Fruit fly (Drosophila melanogaster): ENCODE measurements around the gene ZIPIC.

Gene ZIPIC

DNA sequence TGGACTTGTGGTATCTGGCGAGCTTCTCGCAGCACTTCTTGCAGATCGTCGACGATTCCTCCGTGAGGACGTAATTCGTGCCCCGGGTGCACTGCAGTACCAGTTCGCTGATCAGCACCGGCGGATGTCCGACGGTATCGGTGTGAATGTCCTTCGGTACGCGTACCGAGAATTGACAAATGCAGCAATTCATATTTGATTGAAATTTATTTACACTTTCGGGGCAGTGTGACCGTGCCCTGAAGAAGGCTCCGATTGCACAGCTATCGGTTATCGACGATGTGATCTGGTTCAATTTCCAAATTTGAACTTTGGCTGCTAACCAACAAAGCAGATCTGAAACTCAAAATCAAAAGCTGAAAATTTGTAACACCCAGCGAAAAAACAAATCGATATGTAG is at the start of gene ZIPIC:
ZIPIC (minus strand) TSS at position 262 of the 400 bp plus-strand sequence.
- TF ChIP-seq insv (optimal IDR thresholded peaks at IDR 0.05) (no peak), psq (optimal IDR thresholded peaks at IDR 0.05) (no peak), Myc (optimal IDR thresholded peaks at IDR 0.05) (no peak), ttk (optimal IDR thresholded peaks at IDR 0.05) (no peak), Sin3A (optimal IDR thresholded peaks at IDR 0.05) (no peak), h (optimal IDR thresholded peaks at IDR 0.05) (no peak)

DNA sequence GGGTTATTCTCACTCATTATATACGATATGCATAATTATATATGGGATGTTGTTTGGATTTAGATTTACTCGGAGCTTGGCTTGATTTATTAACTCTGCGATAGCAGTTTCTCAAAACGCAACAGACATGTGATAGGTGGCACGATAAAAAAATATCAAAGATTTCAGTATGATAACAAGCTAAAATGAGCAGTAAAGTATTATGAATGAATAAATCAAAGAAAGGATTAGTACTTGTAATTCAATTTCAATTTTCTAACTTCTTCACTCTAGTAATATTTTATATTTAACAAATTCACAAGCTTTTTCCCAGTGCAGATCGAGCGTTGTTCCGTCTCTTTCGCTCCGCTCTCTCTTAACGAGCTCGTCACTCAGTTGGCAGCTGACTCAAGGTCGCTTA is 47.5 kb upstream of the ZIPIC start:
- TF ChIP-seq ttk (optimal IDR thresholded peaks at IDR 0.05), result no peak
- no peak for TF ChIP-seq Sin3A (optimal IDR thresholded peaks at IDR 0.05)
- no peak for TF ChIP-seq Myc (optimal IDR thresholded peaks at IDR 0.05)
- no peak for TF ChIP-seq psq (optimal IDR thresholded peaks at IDR 0.05)
- no peak for TF ChIP-seq insv (optimal IDR thresholded peaks at IDR 0.05)

DNA sequence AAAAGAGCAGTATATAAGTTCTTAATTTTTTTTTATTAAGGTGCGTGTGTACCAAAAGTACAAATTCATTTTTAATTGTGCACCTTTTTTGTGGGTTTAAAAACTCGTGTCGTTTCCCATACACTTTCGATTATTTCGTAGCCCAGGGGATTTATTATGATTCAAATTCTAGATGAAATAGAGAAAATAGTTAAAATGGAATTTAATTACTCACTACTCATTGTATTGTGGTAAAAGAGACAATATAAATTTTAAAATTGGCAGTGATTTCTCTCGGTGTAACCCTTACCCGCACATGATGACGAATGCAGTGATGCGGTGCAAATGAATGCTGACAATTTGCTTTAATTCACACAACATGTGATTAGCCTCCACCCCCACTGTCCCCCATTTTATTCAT is 46.5 kb upstream of the ZIPIC start:
- TF ChIP-seq Myc (optimal IDR thresholded peaks at IDR 0.05) (no peak), h (optimal IDR thresholded peaks at IDR 0.05) (no peak), ttk (optimal IDR thresholded peaks at IDR 0.05) (no peak), psq (optimal IDR thresholded peaks at IDR 0.05) (no peak), Sin3A (optimal IDR thresholded peaks at IDR 0.05) (no peak), insv (optimal IDR thresholded peaks at IDR 0.05) (no peak)

DNA sequence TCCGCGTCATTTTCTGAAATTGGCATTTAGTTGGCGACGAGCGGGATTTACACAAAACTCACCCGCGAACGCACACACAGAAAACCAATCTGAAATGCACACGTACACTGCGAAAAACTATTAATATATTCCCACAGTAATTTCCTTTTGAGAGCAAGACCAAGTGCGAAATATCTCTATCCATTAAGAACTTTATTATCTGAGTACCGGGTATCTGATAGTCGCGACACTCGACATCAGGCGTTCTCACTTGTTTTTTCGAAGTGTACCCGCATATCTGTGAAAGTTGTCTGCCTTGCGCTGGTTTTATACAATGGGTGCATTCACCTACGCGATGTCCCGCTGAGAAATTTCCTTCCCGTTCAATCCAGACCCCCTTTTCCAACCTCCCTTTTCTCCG is 39.4 kb upstream of the ZIPIC start:
- TF ChIP-seq psq (optimal IDR thresholded peaks at IDR 0.05) (no peak), insv (optimal IDR thresholded peaks at IDR 0.05) (no peak), Sin3A (optimal IDR thresholded peaks at IDR 0.05) (no peak), ttk (optimal IDR thresholded peaks at IDR 0.05) (no peak), Myc (optimal IDR thresholded peaks at IDR 0.05) (no peak), h (optimal IDR thresholded peaks at IDR 0.05) (no peak)

DNA sequence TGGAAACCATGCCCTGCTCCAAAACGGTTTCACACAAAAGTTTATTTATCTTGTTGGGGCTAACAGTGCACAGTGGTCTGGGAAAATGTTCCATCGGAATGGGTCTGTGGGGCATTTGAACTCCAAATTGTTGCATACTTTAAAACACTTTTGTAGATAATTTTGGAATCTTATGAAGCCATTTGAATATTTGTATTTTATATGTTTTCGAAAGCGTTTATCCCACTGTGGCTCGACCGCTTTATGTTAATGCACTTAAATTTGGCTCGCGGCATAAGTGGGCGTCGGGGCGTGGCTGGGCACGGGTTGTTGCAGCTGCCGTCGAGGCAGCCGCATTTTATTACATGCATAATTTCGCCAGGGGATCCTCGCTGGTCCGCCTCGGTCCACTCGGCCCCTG is 35.2 kb upstream of the ZIPIC start:
- TF ChIP-seq Myc (optimal IDR thresholded peaks at IDR 0.05) (no peak), psq (optimal IDR thresholded peaks at IDR 0.05) (no peak), h (optimal IDR thresholded peaks at IDR 0.05) (no peak), ttk (optimal IDR thresholded peaks at IDR 0.05) (no peak), Sin3A (optimal IDR thresholded peaks at IDR 0.05) (no peak), insv (optimal IDR thresholded peaks at IDR 0.05) (no peak)

DNA sequence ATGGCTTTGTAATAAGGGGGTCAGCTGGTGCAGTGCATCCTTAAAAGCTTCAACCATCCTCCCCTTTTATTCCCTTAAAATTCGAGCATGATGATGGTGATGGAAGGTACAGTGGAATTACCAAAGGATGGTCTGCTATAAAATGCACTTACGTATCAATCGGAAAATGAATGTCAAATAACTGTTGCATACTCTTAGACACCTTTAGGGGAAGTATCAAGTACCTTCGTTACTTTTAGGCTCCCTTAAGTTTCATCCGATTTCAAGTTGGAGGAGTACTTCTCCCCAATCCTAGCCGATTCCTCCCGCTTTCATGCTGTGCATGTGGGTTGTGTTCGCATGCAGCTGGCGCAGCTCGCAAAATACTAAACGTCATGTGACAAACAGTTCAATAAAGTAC is 33.5 kb upstream of the ZIPIC start:
- TF ChIP-seq h (optimal IDR thresholded peaks at IDR 0.05) (no peak), psq (optimal IDR thresholded peaks at IDR 0.05) (no peak), insv (optimal IDR thresholded peaks at IDR 0.05) (no peak), Sin3A (optimal IDR thresholded peaks at IDR 0.05) (no peak), Myc (optimal IDR thresholded peaks at IDR 0.05) (no peak), ttk (optimal IDR thresholded peaks at IDR 0.05) (no peak)

DNA sequence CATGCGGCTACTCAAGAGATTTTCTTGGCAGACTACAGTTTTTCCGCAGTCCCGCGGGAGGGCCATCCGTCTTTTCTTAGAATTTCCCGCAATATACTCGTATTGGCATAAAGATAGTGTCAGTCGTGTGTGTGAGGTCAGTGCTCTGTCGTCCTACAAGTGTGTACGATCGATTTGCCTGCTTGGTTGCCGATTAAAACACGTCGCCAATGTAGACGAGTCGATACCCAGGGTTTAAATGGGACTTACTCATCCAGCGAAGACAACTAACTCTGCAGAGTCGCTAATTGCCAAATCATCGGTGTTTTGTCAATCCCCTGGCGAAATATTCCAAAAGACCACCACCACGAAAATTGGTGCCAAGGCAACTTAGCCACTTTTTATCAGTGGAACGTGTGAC is 29.3 kb upstream of the ZIPIC start:
- no peak for TF ChIP-seq Myc (optimal IDR thresholded peaks at IDR 0.05)
- TF ChIP-seq Sin3A (optimal IDR thresholded peaks at IDR 0.05), result no peak
- no peak for TF ChIP-seq psq (optimal IDR thresholded peaks at IDR 0.05)
- TF ChIP-seq ttk (optimal IDR thresholded peaks at IDR 0.05), result no peak
- TF ChIP-seq h (optimal IDR thresholded peaks at IDR 0.05), result no peak
- no peak for TF ChIP-seq insv (optimal IDR thresholded peaks at IDR 0.05)

DNA sequence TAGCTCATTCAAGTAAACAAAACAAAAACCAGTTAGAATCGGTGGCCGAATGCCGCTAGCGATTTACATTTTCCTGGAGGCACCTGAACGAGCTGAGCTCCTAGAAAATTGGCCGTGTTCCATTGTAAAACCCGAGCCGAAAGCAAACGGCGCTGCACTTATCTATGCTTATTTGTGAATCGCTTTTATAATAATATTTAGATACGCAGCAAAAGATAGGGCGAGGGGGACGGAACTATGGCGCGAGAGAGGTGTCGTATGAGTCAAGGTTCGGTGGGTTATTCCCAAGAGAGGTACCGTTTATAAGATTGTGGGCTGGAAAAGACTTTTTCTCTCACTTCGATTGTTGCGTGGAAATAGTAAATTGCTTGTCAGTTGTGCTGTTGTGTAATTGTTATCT is 27.0 kb upstream of the ZIPIC start:
- TF ChIP-seq ttk (optimal IDR thresholded peaks at IDR 0.05) (no peak), insv (optimal IDR thresholded peaks at IDR 0.05) (no peak), psq (optimal IDR thresholded peaks at IDR 0.05) (no peak), Sin3A (optimal IDR thresholded peaks at IDR 0.05) (no peak), Myc (optimal IDR thresholded peaks at IDR 0.05) (no peak), h (optimal IDR thresholded peaks at IDR 0.05) (no peak)

DNA sequence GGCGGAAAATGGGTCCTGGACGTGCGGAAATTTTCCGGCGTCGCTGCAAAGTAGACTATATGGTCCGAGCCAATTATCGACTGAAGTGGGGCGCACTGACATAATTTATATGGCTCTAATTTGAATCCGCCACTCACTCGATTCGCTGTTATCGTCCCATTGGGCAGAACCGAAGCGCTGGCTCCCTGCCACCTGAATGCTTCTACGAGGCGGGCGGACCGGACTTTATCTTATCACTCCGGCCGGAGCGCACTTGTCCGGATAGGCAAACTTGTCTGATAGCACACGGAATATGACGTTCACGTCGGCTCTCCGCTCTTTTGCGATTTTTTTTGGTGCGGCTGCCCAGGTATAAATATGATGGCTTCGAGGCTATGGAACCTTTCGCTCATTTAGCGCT is 25.9 kb upstream of the ZIPIC start:
- no peak for TF ChIP-seq insv (optimal IDR thresholded peaks at IDR 0.05)
- TF ChIP-seq psq (optimal IDR thresholded peaks at IDR 0.05), result no peak

DNA sequence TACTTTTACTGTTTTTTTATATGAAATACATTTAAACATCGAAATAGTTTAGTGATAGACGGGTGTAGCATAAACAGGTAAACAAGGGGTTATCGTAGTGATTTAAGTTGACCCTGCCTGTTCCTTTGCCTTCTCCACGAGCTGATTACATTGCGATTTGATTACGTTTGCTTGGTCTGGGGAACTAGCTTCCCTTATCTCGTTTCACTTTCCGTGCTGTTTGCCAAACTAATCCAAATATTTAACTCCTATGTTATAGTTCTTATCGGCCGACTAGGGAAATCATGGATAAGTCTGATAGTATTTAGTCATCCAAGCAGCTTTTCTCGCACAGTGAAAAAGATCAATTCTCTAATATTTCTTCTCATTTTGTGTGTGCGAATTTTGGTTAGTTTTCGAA is 25.3 kb upstream of the ZIPIC start:
- TF ChIP-seq psq (optimal IDR thresholded peaks at IDR 0.05) (no peak), Sin3A (optimal IDR thresholded peaks at IDR 0.05) (no peak), Myc (optimal IDR thresholded peaks at IDR 0.05) (no peak), h (optimal IDR thresholded peaks at IDR 0.05) (no peak), ttk (optimal IDR thresholded peaks at IDR 0.05) (no peak)

DNA sequence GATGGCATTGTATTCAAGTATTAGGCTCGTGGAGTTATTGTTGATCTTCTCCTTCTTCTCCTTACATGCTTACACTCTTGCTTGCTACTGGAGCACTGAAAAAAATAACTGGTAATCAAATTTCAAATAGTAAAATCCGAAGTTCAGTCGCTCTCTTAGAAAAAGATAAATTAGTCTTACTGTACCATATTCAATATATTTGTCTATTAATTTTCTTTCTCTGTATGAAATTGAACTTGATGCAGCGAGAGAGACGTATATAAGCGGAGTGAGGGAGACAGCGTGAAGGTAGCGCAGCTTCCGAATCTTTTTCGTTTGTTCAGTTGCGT is 24.4 kb upstream of the ZIPIC start:
- no peak for TF ChIP-seq Sin3A (optimal IDR thresholded peaks at IDR 0.05)
- TF ChIP-seq psq (optimal IDR thresholded peaks at IDR 0.05), result no peak
- no peak for TF ChIP-seq ttk (optimal IDR thresholded peaks at IDR 0.05)
- TF ChIP-seq Myc (optimal IDR thresholded peaks at IDR 0.05), result no peak
- no peak for TF ChIP-seq h (optimal IDR thresholded peaks at IDR 0.05)
- no peak for TF ChIP-seq insv (optimal IDR thresholded peaks at IDR 0.05)

DNA sequence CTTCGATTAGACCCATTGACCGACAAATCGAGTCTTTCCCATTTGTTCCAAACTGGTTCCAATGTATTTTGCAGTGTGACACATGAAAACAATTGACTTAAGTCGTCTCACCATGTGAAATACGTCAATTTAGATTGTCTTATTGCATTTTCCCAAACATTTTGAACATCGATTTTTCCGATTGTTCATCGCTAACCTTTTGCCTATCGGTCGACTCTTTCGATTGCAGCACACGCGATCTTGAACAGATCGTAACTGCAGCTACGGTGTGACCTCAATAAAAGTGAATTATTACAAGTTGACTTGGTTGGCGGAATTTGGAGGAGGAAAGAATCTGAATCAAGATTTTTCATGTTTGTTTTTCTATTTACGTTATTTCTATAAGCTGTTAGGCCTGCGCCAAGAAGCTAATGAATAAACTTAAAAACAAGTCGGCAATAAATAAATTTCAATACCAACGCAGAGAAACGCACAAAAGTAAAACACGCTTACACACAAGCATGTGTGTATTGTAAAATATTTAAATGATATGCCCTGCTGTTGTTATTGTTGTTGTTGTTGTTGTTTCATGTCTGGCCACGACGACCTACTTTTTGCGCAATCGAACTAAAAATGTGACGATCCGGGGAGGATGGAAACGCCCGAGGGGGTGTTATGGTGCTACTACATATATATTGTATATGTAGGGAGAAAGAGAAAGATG is 23.9 kb upstream of the ZIPIC start:
- TF ChIP-seq h (optimal IDR thresholded peaks at IDR 0.05), result no peak
- TF ChIP-seq Sin3A (optimal IDR thresholded peaks at IDR 0.05), result no peak
- TF ChIP-seq Myc (optimal IDR thresholded peaks at IDR 0.05), result no peak
- TF ChIP-seq ttk (optimal IDR thresholded peaks at IDR 0.05), result no peak
- TF ChIP-seq insv (optimal IDR thresholded peaks at IDR 0.05), result no peak
- no peak for TF ChIP-seq psq (optimal IDR thresholded peaks at IDR 0.05)

DNA sequence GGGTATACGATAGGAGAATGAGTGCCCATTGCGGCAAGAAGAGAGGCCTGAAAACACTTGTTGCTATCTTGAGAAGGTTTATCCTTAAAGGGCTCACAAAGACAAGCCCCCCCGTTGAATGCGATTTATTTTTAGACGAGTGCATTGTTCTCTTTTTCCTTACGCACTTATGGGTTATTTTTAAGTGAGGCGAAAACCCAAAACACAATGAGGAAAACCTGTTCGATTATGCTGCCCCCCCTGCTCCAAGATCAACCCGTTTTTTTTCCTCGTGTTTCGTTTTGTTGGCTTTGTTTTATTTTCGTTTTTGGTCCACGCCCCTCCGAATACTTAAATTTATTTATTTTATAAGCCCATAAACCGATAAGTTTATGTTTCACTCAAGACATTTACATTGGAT is 23.3 kb upstream of the ZIPIC start:
- TF ChIP-seq Myc (optimal IDR thresholded peaks at IDR 0.05) (no peak), psq (optimal IDR thresholded peaks at IDR 0.05) (no peak), ttk (optimal IDR thresholded peaks at IDR 0.05) (no peak), Sin3A (optimal IDR thresholded peaks at IDR 0.05) (no peak), insv (optimal IDR thresholded peaks at IDR 0.05) (no peak), h (optimal IDR thresholded peaks at IDR 0.05) (no peak)

All from Kc167 (cell line).